Fruit fly (Drosophila melanogaster): Measurements from ENCODE around the gene CG17350.

CG17350 gene

dm6 chr2L:19341074-19341806 is 39.5 kb upstream of the CG17350 start:
- TF ChIP-seq Myc (optimal IDR thresholded peaks at IDR 0.05), result no peak
- no peak for TF ChIP-seq tai (GFP tag; optimal IDR thresholded peaks at IDR 0.05)
- TF ChIP-seq br (GFP tag; optimal IDR thresholded peaks at IDR 0.05), result no peak
- TF ChIP-seq N (GFP tag; optimal IDR thresholded peaks at IDR 0.05), result no peak
- no peak for TF ChIP-seq Hr78 (GFP tag; optimal IDR thresholded peaks at IDR 0.05)
- TF ChIP-seq Dif (GFP tag; optimal IDR thresholded peaks at IDR 0.05; ENCODE audit: partially characterized antibody), result no peak
- TF ChIP-seq Sp1 (GFP tag; optimal IDR thresholded peaks at IDR 0.05), result no peak
- no peak for TF ChIP-seq Dfd (GFP tag; optimal IDR thresholded peaks at IDR 0.05)
- no peak for TF ChIP-seq Hnf4 (GFP tag; optimal IDR thresholded peaks at IDR 0.05)
- TF ChIP-seq h (GFP tag; optimal IDR thresholded peaks at IDR 0.05), result no peak
- no peak for TF ChIP-seq fru (GFP tag; optimal IDR thresholded peaks at IDR 0.05)
- no peak for TF ChIP-seq psq (GFP tag; optimal IDR thresholded peaks at IDR 0.05)
- no peak for TF ChIP-seq dmrt93B (GFP tag; optimal IDR thresholded peaks at IDR 0.05)
- TF ChIP-seq lola (GFP tag; optimal IDR thresholded peaks at IDR 0.05), result no peak
- TF ChIP-seq usp (GFP tag; optimal IDR thresholded peaks at IDR 0.05), result no peak

- no peak for TF ChIP-seq CrebA (GFP tag; optimal IDR thresholded peaks at IDR 0.05; ENCODE audit: borderline replicate concordance)
- TF ChIP-seq dl (GFP tag; optimal IDR thresholded peaks at IDR 0.05; ENCODE audit: insufficient read depth in 1 of 2, partially characterized antibody in 2 of 2), result no peak
- no peak for TF ChIP-seq sv (GFP tag; optimal IDR thresholded peaks at IDR 0.05)
- peak; percentile 1 for TF ChIP-seq Hnf4 (GFP tag; optimal IDR thresholded peaks at IDR 0.05)
- TF ChIP-seq dmrt93B (GFP tag; optimal IDR thresholded peaks at IDR 0.05), result no peak
- TF ChIP-seq ey (GFP tag; optimal IDR thresholded peaks at IDR 0.05), result peak; percentile 12
- TF ChIP-seq fru (GFP tag; optimal IDR thresholded peaks at IDR 0.05), result peak; percentile 20
- TF ChIP-seq OdsH (GFP tag; optimal IDR thresholded peaks at IDR 0.05), result no peak
- TF ChIP-seq foxo (GFP tag; optimal IDR thresholded peaks at IDR 0.05), result peak in 1 of 2 experiments; percentile 10
- no peak for TF ChIP-seq dsf (GFP tag; optimal IDR thresholded peaks at IDR 0.05; ENCODE audit: borderline replicate concordance)
- no peak for TF ChIP-seq Dif (GFP tag; optimal IDR thresholded peaks at IDR 0.05; ENCODE audit: partially characterized antibody)
- TF ChIP-seq woc (GFP tag; optimal IDR thresholded peaks at IDR 0.05), result no peak
- TF ChIP-seq GATAd (GFP tag; optimal IDR thresholded peaks at IDR 0.05), result no peak
- TF ChIP-seq Hr83 (GFP tag; optimal IDR thresholded peaks at IDR 0.05; ENCODE audit: poor library complexity, severe bottlenecking), result no peak
- TF ChIP-seq CG32264 (GFP tag; optimal IDR thresholded peaks at IDR 0.05), result no peak
- no peak for TF ChIP-seq sage (GFP tag; optimal IDR thresholded peaks at IDR 0.05)
- TF ChIP-seq N (GFP tag; optimal IDR thresholded peaks at IDR 0.05), result no peak
- TF ChIP-seq CG9705 (GFP tag; optimal IDR thresholded peaks at IDR 0.05), result no peak
- TF ChIP-seq brk (GFP tag; optimal IDR thresholded peaks at IDR 0.05), result no peak
- TF ChIP-seq Abd-B (GFP tag; optimal IDR thresholded peaks at IDR 0.05), result no peak
- no peak for TF ChIP-seq Mio (GFP tag; optimal IDR thresholded peaks at IDR 0.05)
- peak; percentile 16 for TF ChIP-seq HLH106 (tag; optimal IDR thresholded peaks at IDR 0.05)
- TF ChIP-seq Hr78 (GFP tag; optimal IDR thresholded peaks at IDR 0.05), result no peak
- TF ChIP-seq Jra (GFP tag; optimal IDR thresholded peaks at IDR 0.05), result no peak
- no peak for TF ChIP-seq tai (GFP tag; optimal IDR thresholded peaks at IDR 0.05)
- TF ChIP-seq rgr (GFP tag; optimal IDR thresholded peaks at IDR 0.05), result peak; percentile 1
- peak; percentile 9 for TF ChIP-seq h (GFP tag; optimal IDR thresholded peaks at IDR 0.05)
- TF ChIP-seq Myc (optimal IDR thresholded peaks at IDR 0.05), result no peak
- TF ChIP-seq Vsx2 (GFP tag; optimal IDR thresholded peaks at IDR 0.05; ENCODE audit: partially characterized antibody), result no peak
- no peak for TF ChIP-seq pan (optimal IDR thresholded peaks at IDR 0.05)
- no peak for TF ChIP-seq Dfd (GFP tag; optimal IDR thresholded peaks at IDR 0.05)
- no peak for TF ChIP-seq psq (GFP tag; optimal IDR thresholded peaks at IDR 0.05)
Observed at dm6 chr2L:19342018-19342417, 38.7 kb upstream of the CG17350 start.

dm6 chr2L:19342767-19343166 is 38.0 kb upstream of the CG17350 start:
- TF ChIP-seq br (GFP tag; optimal IDR thresholded peaks at IDR 0.05) (peak; percentile 14), HLH106 (tag; optimal IDR thresholded peaks at IDR 0.05) (peak; percentile 12), Rel (GFP tag; optimal IDR thresholded peaks at IDR 0.05) (no peak), Rel (tag; optimal IDR thresholded peaks at IDR 0.05) (no peak), CrebA (GFP tag; optimal IDR thresholded peaks at IDR 0.05; ENCODE audit: borderline replicate concordance) (no peak), dsf (GFP tag; optimal IDR thresholded peaks at IDR 0.05; ENCODE audit: borderline replicate concordance) (no peak), lola (GFP tag; optimal IDR thresholded peaks at IDR 0.05) (no peak), dmrt93B (GFP tag; optimal IDR thresholded peaks at IDR 0.05) (no peak), Abd-B (GFP tag; optimal IDR thresholded peaks at IDR 0.05) (no peak), foxo (GFP tag; optimal IDR thresholded peaks at IDR 0.05) (peak in 1 of 2 experiments; percentile 26), Hnf4 (GFP tag; optimal IDR thresholded peaks at IDR 0.05) (no peak), psq (GFP tag; optimal IDR thresholded peaks at IDR 0.05) (no peak), fru (GFP tag; optimal IDR thresholded peaks at IDR 0.05) (peak; percentile 32), N (GFP tag; optimal IDR thresholded peaks at IDR 0.05) (no peak), h (GFP tag; optimal IDR thresholded peaks at IDR 0.05) (peak; percentile 23), dl (GFP tag; optimal IDR thresholded peaks at IDR 0.05; ENCODE audit: insufficient read depth in 1 of 2, partially characterized antibody in 2 of 2) (no peak), woc (GFP tag; optimal IDR thresholded peaks at IDR 0.05) (peak; percentile 15), Sp1 (GFP tag; optimal IDR thresholded peaks at IDR 0.05) (peak; percentile 4), Dif (GFP tag; optimal IDR thresholded peaks at IDR 0.05; ENCODE audit: partially characterized antibody) (no peak), ey (GFP tag; optimal IDR thresholded peaks at IDR 0.05) (peak; percentile 31), Mio (GFP tag; optimal IDR thresholded peaks at IDR 0.05) (no peak), OdsH (GFP tag; optimal IDR thresholded peaks at IDR 0.05) (no peak), GATAd (GFP tag; optimal IDR thresholded peaks at IDR 0.05) (no peak), Hr78 (GFP tag; optimal IDR thresholded peaks at IDR 0.05) (no peak), rgr (GFP tag; optimal IDR thresholded peaks at IDR 0.05) (peak; percentile 13), Vsx2 (GFP tag; optimal IDR thresholded peaks at IDR 0.05; ENCODE audit: partially characterized antibody) (no peak)

All from whole organism, wandering third instar larva.